Worm (Caenorhabditis elegans): ENCODE results near the gene heh-1.

- TF ChIP-seq flt-1 (GFP tag; IDR thresholded peaks at IDR 0.05) (no peak), hmg-4 (GFP tag; optimal IDR thresholded peaks at IDR 0.05) (no peak), ama-1 (optimal IDR thresholded peaks at IDR 0.05) (no peak), tra-4 (tag; optimal IDR thresholded peaks at IDR 0.05) (no peak), tbx-37 (GFP tag; conservative IDR thresholded peaks at IDR 0.05) (no peak), scrt-1 (GFP tag; IDR thresholded peaks at IDR 0.05) (no peak), ets-7 (tag; optimal IDR thresholded peaks at IDR 0.05) (no peak), aly-1 (tag; optimal IDR thresholded peaks at IDR 0.05) (no peak), tbx-11 (GFP tag; IDR thresholded peaks at IDR 0.05) (no peak)
Observed at ce11 chrIII:3171382-3171781, 27.9 kb downstream of the heh-1 start, which contains the start of gene R148.4.

All from whole organism, early embryonic.